Fruit fly (Drosophila melanogaster): ENCODE results near the gene Muc68E.

The Muc68E gene

DNA sequence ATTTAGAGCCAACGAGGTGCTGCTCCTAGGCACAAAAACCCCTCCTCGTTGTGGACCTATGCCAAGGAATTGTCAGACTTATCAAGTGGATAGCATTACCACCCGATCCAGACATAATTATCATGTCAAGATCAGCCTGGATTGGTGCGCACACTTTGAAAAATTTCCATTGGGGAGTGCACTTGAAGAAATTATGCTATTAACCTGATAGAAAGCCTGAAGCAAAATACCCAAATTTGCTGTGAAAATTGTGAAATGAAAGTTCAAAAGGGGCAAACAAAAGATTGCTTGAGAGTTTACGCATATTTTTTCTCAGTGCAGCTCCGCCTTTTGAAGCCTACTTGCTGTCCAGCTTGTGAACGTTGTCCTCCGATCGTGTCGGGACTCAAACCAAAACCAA is 40.9 kb upstream of the Muc68E start:
- TF ChIP-seq CG9705 (GFP tag; optimal IDR thresholded peaks at IDR 0.05): no peak
- peak; percentile 18 for TF ChIP-seq OdsH (GFP tag; optimal IDR thresholded peaks at IDR 0.05)
- TF ChIP-seq foxo (GFP tag; optimal IDR thresholded peaks at IDR 0.05): peak in 1 of 2 experiments; percentile 36
- TF ChIP-seq h (GFP tag; optimal IDR thresholded peaks at IDR 0.05): peak; percentile 76
- no peak for TF ChIP-seq Myc (optimal IDR thresholded peaks at IDR 0.05)
- TF ChIP-seq woc (GFP tag; optimal IDR thresholded peaks at IDR 0.05): peak; percentile 1
- TF ChIP-seq ey (GFP tag; optimal IDR thresholded peaks at IDR 0.05): peak; percentile 11
- peak; percentile 40 for TF ChIP-seq fru (GFP tag; optimal IDR thresholded peaks at IDR 0.05)

DNA sequence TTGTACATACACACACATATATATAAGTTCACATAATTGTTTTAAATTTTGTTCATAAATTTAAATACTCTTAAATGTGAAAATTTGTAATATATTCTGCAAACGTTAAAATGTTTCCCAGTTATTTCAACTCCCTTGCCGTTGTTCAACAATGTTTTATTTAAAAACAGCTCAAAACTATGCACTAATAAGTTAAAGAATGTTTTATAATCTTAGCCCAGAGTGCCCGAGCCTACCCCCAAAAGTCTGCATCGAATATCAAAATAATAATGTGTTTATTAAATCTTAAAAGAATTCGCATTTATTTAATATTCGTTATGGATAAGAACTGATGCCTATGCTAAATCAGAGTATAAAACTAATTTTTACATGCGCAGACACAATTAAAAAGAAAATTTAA is 35.2 kb upstream of the Muc68E start:
- TF ChIP-seq Mio (GFP tag; optimal IDR thresholded peaks at IDR 0.05): no peak
- peak; percentile 69 for TF ChIP-seq Vsx2 (GFP tag; optimal IDR thresholded peaks at IDR 0.05; ENCODE audit: partially characterized antibody)
- TF ChIP-seq CG32264 (GFP tag; optimal IDR thresholded peaks at IDR 0.05): no peak
- TF ChIP-seq Sp1 (GFP tag; optimal IDR thresholded peaks at IDR 0.05): no peak
- TF ChIP-seq dl (GFP tag; optimal IDR thresholded peaks at IDR 0.05; ENCODE audit: insufficient read depth in 1 of 2, partially characterized antibody in 2 of 2): no peak
- TF ChIP-seq Hr78 (GFP tag; optimal IDR thresholded peaks at IDR 0.05): no peak
- peak; percentile 5 for TF ChIP-seq sage (GFP tag; optimal IDR thresholded peaks at IDR 0.05)
- TF ChIP-seq h (GFP tag; optimal IDR thresholded peaks at IDR 0.05): no peak
- peak; percentile 73 for TF ChIP-seq Myc (optimal IDR thresholded peaks at IDR 0.05)
- no peak for TF ChIP-seq Hr83 (GFP tag; optimal IDR thresholded peaks at IDR 0.05; ENCODE audit: poor library complexity, severe bottlenecking)
- TF ChIP-seq usp (GFP tag; optimal IDR thresholded peaks at IDR 0.05): no peak
- TF ChIP-seq Hnf4 (GFP tag; optimal IDR thresholded peaks at IDR 0.05): no peak
- peak; percentile 68 for TF ChIP-seq N (GFP tag; optimal IDR thresholded peaks at IDR 0.05)
- no peak for TF ChIP-seq CG9705 (GFP tag; optimal IDR thresholded peaks at IDR 0.05)
- no peak for TF ChIP-seq ey (GFP tag; optimal IDR thresholded peaks at IDR 0.05)
- TF ChIP-seq pan (optimal IDR thresholded peaks at IDR 0.05): no peak
- TF ChIP-seq Rel (GFP tag; optimal IDR thresholded peaks at IDR 0.05): no peak
- TF ChIP-seq Rel (tag; optimal IDR thresholded peaks at IDR 0.05): no peak
- no peak for TF ChIP-seq lola (GFP tag; optimal IDR thresholded peaks at IDR 0.05)

DNA sequence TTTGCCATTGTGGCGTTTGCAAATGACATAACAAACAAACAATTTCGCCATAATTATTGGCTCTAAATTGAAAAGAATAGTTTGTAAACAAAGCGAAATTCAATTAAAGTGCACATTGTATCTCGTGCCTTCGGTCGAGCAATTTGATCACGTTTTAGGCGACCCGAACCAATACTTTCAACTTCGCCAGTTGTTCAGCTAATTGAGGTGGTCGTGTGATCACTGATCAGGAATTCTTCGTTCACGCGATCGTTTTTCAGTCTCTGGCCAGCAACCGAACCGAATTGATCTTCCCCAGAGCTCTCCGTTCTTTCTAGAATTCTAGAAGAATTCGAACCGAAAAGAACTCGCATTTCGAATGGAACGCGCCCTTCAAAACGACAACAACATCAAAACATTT is 31.4 kb upstream of the Muc68E start:
- TF ChIP-seq GATAd (GFP tag; optimal IDR thresholded peaks at IDR 0.05) (no peak), Hr83 (GFP tag; optimal IDR thresholded peaks at IDR 0.05; ENCODE audit: poor library complexity, severe bottlenecking) (no peak), CG32264 (GFP tag; optimal IDR thresholded peaks at IDR 0.05) (no peak), Vsx2 (GFP tag; optimal IDR thresholded peaks at IDR 0.05; ENCODE audit: partially characterized antibody) (no peak), N (GFP tag; optimal IDR thresholded peaks at IDR 0.05) (no peak), ey (GFP tag; optimal IDR thresholded peaks at IDR 0.05) (no peak), fru (GFP tag; optimal IDR thresholded peaks at IDR 0.05) (no peak), tai (GFP tag; optimal IDR thresholded peaks at IDR 0.05) (no peak)

DNA sequence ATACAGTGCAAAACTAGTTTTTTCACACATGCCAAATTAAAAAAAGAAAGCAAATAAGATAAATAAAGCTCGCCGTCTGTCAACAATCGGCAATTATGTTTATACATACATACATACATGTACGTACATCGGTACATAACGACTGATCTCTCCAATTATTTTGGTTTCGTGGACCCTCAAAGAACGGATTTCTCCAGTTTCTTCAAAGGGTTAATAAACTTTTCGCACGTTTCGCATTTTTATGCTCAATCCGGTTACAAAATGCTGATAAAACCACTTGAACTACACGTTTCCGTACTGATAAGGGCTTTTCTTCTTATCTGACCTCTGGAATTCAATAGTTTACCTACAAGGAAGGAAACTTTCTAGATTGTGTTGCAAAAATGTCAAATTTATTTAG is 30.7 kb upstream of the Muc68E start:
- TF ChIP-seq dl (GFP tag; optimal IDR thresholded peaks at IDR 0.05; ENCODE audit: insufficient read depth in 1 of 2, partially characterized antibody in 2 of 2): no peak
- TF ChIP-seq foxo (GFP tag; optimal IDR thresholded peaks at IDR 0.05): no peak
- TF ChIP-seq br (GFP tag; optimal IDR thresholded peaks at IDR 0.05): no peak

DNA sequence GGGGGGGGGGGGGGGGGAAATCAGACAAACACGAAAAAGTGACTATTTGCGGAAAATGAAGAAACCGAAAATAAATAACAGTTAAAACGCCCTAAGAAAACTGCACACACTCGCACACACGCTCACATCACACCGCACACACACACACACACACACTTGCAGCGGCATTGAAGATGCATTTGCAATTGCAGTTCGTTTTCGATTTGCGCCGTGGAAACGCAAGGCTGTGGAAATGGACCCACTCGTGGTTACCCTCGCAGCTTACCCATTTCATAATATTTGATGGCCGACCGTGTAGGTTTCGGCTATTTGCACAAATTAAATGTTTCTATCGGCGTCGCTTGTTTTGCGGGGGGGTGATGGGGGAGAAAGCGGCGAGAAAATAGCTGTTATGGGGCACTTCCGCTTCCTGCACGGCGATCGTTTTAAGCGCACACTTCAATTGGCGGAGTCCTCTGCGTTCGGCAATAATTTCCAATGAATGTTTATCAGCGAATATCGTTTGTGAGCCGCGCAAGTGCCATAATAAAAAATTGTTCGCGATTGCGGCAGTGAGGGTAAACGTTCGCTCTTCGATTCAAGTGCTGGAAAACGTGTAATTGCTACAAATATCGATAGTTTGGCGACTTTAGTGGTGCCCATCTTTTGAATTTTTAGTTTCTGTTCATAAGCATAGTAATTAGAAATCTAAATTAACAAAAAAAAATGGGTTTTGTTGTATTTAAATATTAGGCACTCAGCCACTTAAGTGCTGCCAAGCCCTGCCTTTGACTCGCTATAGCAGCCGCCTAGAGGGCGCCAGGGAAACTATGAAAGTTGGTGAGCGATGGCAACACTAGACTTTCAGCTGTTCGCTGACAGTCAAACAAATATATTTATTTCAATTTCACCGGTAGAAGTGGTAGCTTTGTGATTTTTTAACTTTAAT is 29.8 kb upstream of the Muc68E start, which contains the start of the genes Pop2 and CG6928:
Pop2 (minus strand) TSS at position 595 of the 928 bp plus-strand sequence.
CG6928 (plus strand) TSS at position 835 of the 928 bp plus-strand sequence.
- TF ChIP-seq Dif (GFP tag; optimal IDR thresholded peaks at IDR 0.05; ENCODE audit: partially characterized antibody) (no peak), HLH106 (tag; optimal IDR thresholded peaks at IDR 0.05) (peak; percentile 45), psq (GFP tag; optimal IDR thresholded peaks at IDR 0.05) (peak; percentile 70), foxo (GFP tag; optimal IDR thresholded peaks at IDR 0.05) (peak in 1 of 2 experiments; percentile 75), Myc (optimal IDR thresholded peaks at IDR 0.05) (peak; percentile 58), woc (GFP tag; optimal IDR thresholded peaks at IDR 0.05) (peak; percentile 51), Hr83 (GFP tag; optimal IDR thresholded peaks at IDR 0.05; ENCODE audit: poor library complexity, severe bottlenecking) (peak; percentile 14), Sp1 (GFP tag; optimal IDR thresholded peaks at IDR 0.05) (peak; percentile 42), CG9705 (GFP tag; optimal IDR thresholded peaks at IDR 0.05) (peak; percentile 20), dl (GFP tag; optimal IDR thresholded peaks at IDR 0.05; ENCODE audit: insufficient read depth in 1 of 2, partially characterized antibody in 2 of 2) (no peak), jim (GFP tag; optimal IDR thresholded peaks at IDR 0.05) (no peak), h (GFP tag; optimal IDR thresholded peaks at IDR 0.05) (peak; percentile 79), lola (GFP tag; optimal IDR thresholded peaks at IDR 0.05) (no peak), dsf (GFP tag; optimal IDR thresholded peaks at IDR 0.05; ENCODE audit: borderline replicate concordance) (peak; percentile 48), Abd-B (GFP tag; optimal IDR thresholded peaks at IDR 0.05) (no peak), Mio (GFP tag; optimal IDR thresholded peaks at IDR 0.05) (no peak), Dfd (GFP tag; optimal IDR thresholded peaks at IDR 0.05) (no peak), usp (GFP tag; optimal IDR thresholded peaks at IDR 0.05) (no peak), GATAd (GFP tag; optimal IDR thresholded peaks at IDR 0.05) (peak; percentile 48), Rel (GFP tag; optimal IDR thresholded peaks at IDR 0.05) (no peak), Rel (tag; optimal IDR thresholded peaks at IDR 0.05) (peak; percentile 5), OdsH (GFP tag; optimal IDR thresholded peaks at IDR 0.05) (peak; percentile 71), rgr (GFP tag; optimal IDR thresholded peaks at IDR 0.05) (peak; percentile 82), N (GFP tag; optimal IDR thresholded peaks at IDR 0.05) (no peak), Hr78 (GFP tag; optimal IDR thresholded peaks at IDR 0.05) (no peak), tai (GFP tag; optimal IDR thresholded peaks at IDR 0.05) (no peak), CG32264 (GFP tag; optimal IDR thresholded peaks at IDR 0.05) (no peak), pan (optimal IDR thresholded peaks at IDR 0.05) (no peak), fru (GFP tag; optimal IDR thresholded peaks at IDR 0.05) (peak; percentile 73), Vsx2 (GFP tag; optimal IDR thresholded peaks at IDR 0.05; ENCODE audit: partially characterized antibody) (no peak), ey (GFP tag; optimal IDR thresholded peaks at IDR 0.05) (peak; percentile 67), sage (GFP tag; optimal IDR thresholded peaks at IDR 0.05) (peak; percentile 38)

Measured in whole organism, wandering third instar larva.